Fruit fly (Drosophila melanogaster): ENCODE measurements around the gene CG4362.

CG4362 gene

dm6 chr3R:20257180-20257936 lies 50.0 kb downstream of the CG4362 start:
- TF ChIP-seq insv (optimal IDR thresholded peaks at IDR 0.05) (no peak), psq (optimal IDR thresholded peaks at IDR 0.05) (no peak), Sin3A (optimal IDR thresholded peaks at IDR 0.05) (no peak), ttk (optimal IDR thresholded peaks at IDR 0.05) (no peak), Myc (optimal IDR thresholded peaks at IDR 0.05) (no peak), h (optimal IDR thresholded peaks at IDR 0.05) (no peak)

dm6 chr3R:20256278-20256979 lies 50.9 kb downstream of the CG4362 start:
- no peak for TF ChIP-seq Myc (optimal IDR thresholded peaks at IDR 0.05)
- no peak for TF ChIP-seq insv (optimal IDR thresholded peaks at IDR 0.05)
- TF ChIP-seq psq (optimal IDR thresholded peaks at IDR 0.05), result no peak
- TF ChIP-seq Sin3A (optimal IDR thresholded peaks at IDR 0.05), result no peak
- TF ChIP-seq ttk (optimal IDR thresholded peaks at IDR 0.05), result no peak
- no peak for TF ChIP-seq h (optimal IDR thresholded peaks at IDR 0.05)

Measured in Kc167 (cell line).